Fruit fly (Drosophila melanogaster) whole organism, embryonic: ENCODE data around the gene CG43136.

Experiments used
- ATbp ChIP-seq: fragments of 200-800 bp; sonication (Bioruptor generic); optimal IDR thresholded peaks from 2 replicates; lab custom pipeline; 2017; ENCODE audit warnings: missing biosample characterization, mild to moderate bottlenecking, missing genetic modification characterization, missing genetic modification reagents
- Awh ChIP-seq: fragments of 200-800 bp; sonication (Bioruptor generic); IDR thresholded peaks from 2 replicates; pipeline ENCODE4, ENCODE4 v1.3.6; 2022; ENCODE audit warnings: missing biosample characterization, missing genetic modification characterization
- CG11247 ChIP-seq: fragments of 200-800 bp; sonication (Bioruptor generic); IDR thresholded peaks from 2 replicates; pipeline ENCODE4 v1.3.6; 2022; ENCODE audit warnings: missing biosample characterization, missing genetic modification characterization
- CG11560 ChIP-seq: fragments of 200-800 bp; sonication (Bioruptor generic); IDR thresholded peaks from 3 replicates; pipeline ENCODE4 v1.3.6; 2022; ENCODE audit warnings: missing biosample characterization, missing genetic modification characterization
- CG11696 ChIP-seq: fragments of 200-800 bp; sonication (Bioruptor generic); IDR thresholded peaks from 2 replicates; pipeline ENCODE4 v1.3.6; 2022; ENCODE audit warnings: missing biosample characterization, missing genetic modification characterization
- CG12391 ChIP-seq: fragments of 200-800 bp; sonication (Bioruptor generic); optimal IDR thresholded peaks from 3 replicates; lab custom pipeline; 2018; ENCODE audit warnings: missing biosample characterization, mild to moderate bottlenecking, missing genetic modification characterization, moderate library complexity
- CG14050 ChIP-seq: fragments of 200-800 bp; sonication (Bioruptor generic); IDR thresholded peaks from 3 replicates; pipeline ENCODE4 v1.3.6; 2022; ENCODE audit warnings: missing biosample characterization, missing genetic modification characterization
- CG15073 ChIP-seq: fragments of 200-800 bp; sonication (Bioruptor generic); optimal IDR thresholded peaks from 2 replicates; lab custom pipeline; 2016; ENCODE audit warnings: missing biosample characterization, missing genetic modification characterization
- CG1647 ChIP-seq: fragments of 200-800 bp; sonication (Bioruptor generic); optimal IDR thresholded peaks from 3 replicates; lab custom pipeline; 2016; ENCODE audit warnings: missing biosample characterization, missing genetic modification characterization
- CG16779 ChIP-seq: fragments of 200-800 bp; sonication (Bioruptor generic); IDR thresholded peaks from 2 replicates; pipeline ENCODE4 v1.3.6; 2022; ENCODE audit warnings: missing biosample characterization, missing genetic modification characterization
- CG1792 ChIP-seq: fragments of 200-800 bp; sonication (Bioruptor generic); optimal IDR thresholded peaks from 2 replicates; lab custom pipeline; 2016; ENCODE audit warnings: missing biosample characterization, missing genetic modification characterization
- CG18476 ChIP-seq: fragments of 200-800 bp; sonication (Bioruptor generic); optimal IDR thresholded peaks from 2 replicates; lab custom pipeline; 2016; ENCODE audit warnings: missing biosample characterization, mild to moderate bottlenecking, missing genetic modification characterization
- CG18599 ChIP-seq: fragments of 200-800 bp; sonication (Bioruptor generic); optimal IDR thresholded peaks from 3 replicates; lab custom pipeline; 2017; ENCODE audit warnings: missing biosample characterization, missing genetic modification characterization, mild to moderate bottlenecking, moderate library complexity, missing genetic modification reagents
- CG18619 ChIP-seq: fragments of 200-800 bp; sonication (Bioruptor generic); optimal IDR thresholded peaks from 3 replicates; lab custom pipeline; 2017; ENCODE audit warnings: missing biosample characterization, mild to moderate bottlenecking, missing genetic modification characterization
- CG2678 ChIP-seq: fragments of 200-800 bp; sonication (Bioruptor generic); optimal IDR thresholded peaks from 3 replicates; lab custom pipeline; 2019; ENCODE audit warnings: missing biosample characterization, mild to moderate bottlenecking, missing genetic modification characterization, moderate library complexity
- CG2875 ChIP-seq: fragments of 200-800 bp; sonication (Bioruptor generic); optimal IDR thresholded peaks from 2 replicates; lab custom pipeline; 2017; ENCODE audit warnings: missing biosample characterization, mild to moderate bottlenecking, missing genetic modification characterization, missing genetic modification reagents
- CG32532 ChIP-seq: fragments of 200-800 bp; sonication (Bioruptor generic); IDR thresholded peaks from 2 replicates; pipeline ENCODE4 v1.3.6; 2022; ENCODE audit warnings: missing biosample characterization, missing genetic modification characterization
- CG34422 ChIP-seq: fragments of 200-800 bp; sonication (Bioruptor generic); IDR thresholded peaks from 3 replicates; pipeline ENCODE4 v1.3.6; 2022; ENCODE audit warnings: missing biosample characterization, missing genetic modification characterization
- CG3838 ChIP-seq: fragments of 200-800 bp; sonication (Bioruptor generic); optimal IDR thresholded peaks from 3 replicates; lab custom pipeline; 2016; ENCODE audit warnings: missing biosample characterization, missing genetic modification characterization
- CG42726 ChIP-seq: fragments of 200-800 bp; sonication (Bioruptor generic); IDR thresholded peaks from 2 replicates; pipeline ENCODE4 v1.3.6; 2022; ENCODE audit warnings: missing biosample characterization, missing genetic modification characterization; ENCODE audit not compliant: partially characterized antibody
- CG4328 ChIP-seq: fragments of 200-800 bp; sonication (Bioruptor generic); optimal IDR thresholded peaks from 3 replicates; lab custom pipeline; 2017; ENCODE audit warnings: missing biosample characterization, missing genetic modification reagents, missing genetic modification characterization
- CG7928 ChIP-seq: fragments of 200-800 bp; sonication (Bioruptor generic); optimal IDR thresholded peaks from 2 replicates; lab custom pipeline; 2017; ENCODE audit warnings: missing biosample characterization, mild to moderate bottlenecking, missing genetic modification characterization
- CG9215 ChIP-seq: fragments of 200-800 bp; sonication (Bioruptor generic); IDR thresholded peaks from 2 replicates; pipeline ENCODE4 v1.3.6; 2022; ENCODE audit warnings: missing biosample characterization, missing genetic modification characterization
- CoRest ChIP-seq: fragments of 200-800 bp; sonication (Bioruptor generic); optimal IDR thresholded peaks from 3 replicates; lab custom pipeline; 2018; ENCODE audit warnings: missing biosample characterization, mild to moderate bottlenecking, missing genetic modification characterization, moderate library complexity
- Fer2 ChIP-seq: fragments of 200-800 bp; sonication (Bioruptor generic); optimal IDR thresholded peaks from 2 replicates; lab custom pipeline; 2018; ENCODE audit warnings: missing biosample characterization, mild to moderate bottlenecking, missing genetic modification characterization, moderate library complexity
- H2.0 ChIP-seq: fragments of 200-800 bp; sonication (Bioruptor generic); IDR thresholded peaks from 2 replicates; pipeline ENCODE4 v1.3.6; 2022; ENCODE audit warnings: missing biosample characterization, missing genetic modification characterization
- Hand ChIP-seq: fragments of 200-800 bp; sonication (Bioruptor generic); optimal IDR thresholded peaks from 2 replicates; lab custom pipeline; 2017; ENCODE audit warnings: mild to moderate bottlenecking, missing biosample characterization, missing genetic modification reagents, missing genetic modification characterization
- Meics ChIP-seq: fragments of 200-800 bp; sonication (Bioruptor generic); optimal IDR thresholded peaks from 2 replicates; lab custom pipeline; 2017; ENCODE audit warnings: missing biosample characterization, mild to moderate bottlenecking, missing genetic modification characterization
- Nf-YB ChIP-seq: fragments of 200-800 bp; sonication (Bioruptor generic); optimal IDR thresholded peaks from 3 replicates; lab custom pipeline; 2019; ENCODE audit warnings: missing biosample characterization, mild to moderate bottlenecking, missing genetic modification characterization, moderate library complexity
- ab ChIP-seq: fragments of 200-800 bp; sonication (Bioruptor generic); optimal IDR thresholded peaks from 2 replicates; lab custom pipeline; 2016; ENCODE audit warnings: missing biosample characterization, missing genetic modification characterization
- amos ChIP-seq: fragments of 200-800 bp; sonication (Bioruptor generic); IDR thresholded peaks from 2 replicates; pipeline ENCODE4 v1.3.6; 2022; ENCODE audit warnings: missing biosample characterization, missing genetic modification characterization; ENCODE audit not compliant: partially characterized antibody
- br ChIP-seq: fragments of >200 bp; optimal IDR thresholded peaks from 2 replicates; lab custom pipeline; 2017
- crc ChIP-seq: fragments of 200-800 bp; sonication (Bioruptor generic); optimal IDR thresholded peaks from 2 replicates; lab custom pipeline; 2016; ENCODE audit warnings: missing biosample characterization, missing genetic modification characterization
- eve ChIP-seq, 2 experiments: fragments of >200 bp; optimal IDR thresholded peaks; 2 replicates each; lab custom pipeline; 2017; ENCODE audit warnings: missing biosample characterization in 2 of 2, missing genetic modification characterization in 2 of 2
- ham ChIP-seq: fragments of 200-800 bp; sonication (Bioruptor generic); IDR thresholded peaks from 2 replicates; pipeline ENCODE4 v1.3.6; 2022; ENCODE audit warnings: missing biosample characterization, missing genetic modification characterization
- jing ChIP-seq: fragments of 200-800 bp; sonication (Bioruptor generic); optimal IDR thresholded peaks from 2 replicates; lab custom pipeline; 2018; ENCODE audit warnings: missing biosample characterization, mild to moderate bottlenecking, missing genetic modification characterization
- nau ChIP-seq: fragments of 200-800 bp; sonication (Bioruptor generic); optimal IDR thresholded peaks from 3 replicates; lab custom pipeline; 2017; ENCODE audit warnings: missing biosample characterization, mild to moderate bottlenecking, missing genetic modification characterization, missing genetic modification reagents
- nerfin-1 ChIP-seq: fragments of 200-800 bp; sonication (Bioruptor generic); optimal IDR thresholded peaks from 3 replicates; lab custom pipeline; 2019; ENCODE audit warnings: missing biosample characterization, mild to moderate bottlenecking, missing genetic modification characterization, moderate library complexity
- pan ChIP-seq, 4 experiments: fragments of >200 bp in 3 of 4; fragments of 200-800 bp in 1 of 4; sonication (Bioruptor generic) in 1 of 4; optimal IDR thresholded peaks in 3 of 4; IDR thresholded peaks in 1 of 4; 2 replicates each; pipeline versions ENCODE4 v1.3.6 to Lab custom; 2017 to 2022; ENCODE audit warnings: missing biosample characterization in 2 of 4, missing genetic modification characterization in 2 of 4, mixed read lengths in 1 of 4
- peb ChIP-seq: fragments of 200-800 bp; sonication (Bioruptor generic); IDR thresholded peaks from 2 replicates; pipeline ENCODE4 v1.3.6; 2022; ENCODE audit warnings: missing biosample characterization, missing genetic modification characterization
- prd ChIP-seq, 3 experiments: fragments of >200 bp in 2 of 3; fragments of 200-800 bp in 1 of 3; sonication (Bioruptor generic) in 1 of 3; optimal IDR thresholded peaks in 2 of 3; IDR thresholded peaks in 1 of 3; 2 replicates in 2 of 3; 3 replicates in 1 of 3; pipeline versions ENCODE4 v1.3.6 to Lab custom; 2017 to 2022; ENCODE audit warnings: missing biosample characterization in 1 of 3, missing genetic modification characterization in 1 of 3
- row ChIP-seq: fragments of 200-800 bp; sonication (Bioruptor generic); IDR thresholded peaks from 3 replicates; pipeline ENCODE4 v1.3.6; 2022; ENCODE audit warnings: missing biosample characterization, missing genetic modification characterization
- slp2 ChIP-seq: fragments of 200-800 bp; sonication (Bioruptor generic); optimal IDR thresholded peaks from 2 replicates; lab custom pipeline; 2016; ENCODE audit warnings: missing biosample characterization, missing genetic modification characterization
- stc ChIP-seq: fragments of 200-800 bp; sonication (Bioruptor generic); IDR thresholded peaks from 2 replicates; pipeline ENCODE4 v1.3.6; 2022; ENCODE audit warnings: missing biosample characterization, missing genetic modification characterization
- stwl ChIP-seq: fragments of 200-800 bp; sonication (Bioruptor generic); optimal IDR thresholded peaks from 3 replicates; lab custom pipeline; 2018; ENCODE audit warnings: missing biosample characterization, mild to moderate bottlenecking, missing genetic modification characterization, moderate library complexity
- vvl ChIP-seq: fragments of 200-800 bp; sonication (Bioruptor generic); IDR thresholded peaks from 2 replicates; pipeline ENCODE4 v1.3.6; 2022; ENCODE audit warnings: missing biosample characterization, missing genetic modification characterization
- zf30C ChIP-seq: fragments of 200-800 bp; sonication (Bioruptor generic); optimal IDR thresholded peaks from 3 replicates; lab custom pipeline; 2018; ENCODE audit warnings: missing biosample characterization, mild to moderate bottlenecking, missing genetic modification characterization

The CG43136 gene

DNA sequence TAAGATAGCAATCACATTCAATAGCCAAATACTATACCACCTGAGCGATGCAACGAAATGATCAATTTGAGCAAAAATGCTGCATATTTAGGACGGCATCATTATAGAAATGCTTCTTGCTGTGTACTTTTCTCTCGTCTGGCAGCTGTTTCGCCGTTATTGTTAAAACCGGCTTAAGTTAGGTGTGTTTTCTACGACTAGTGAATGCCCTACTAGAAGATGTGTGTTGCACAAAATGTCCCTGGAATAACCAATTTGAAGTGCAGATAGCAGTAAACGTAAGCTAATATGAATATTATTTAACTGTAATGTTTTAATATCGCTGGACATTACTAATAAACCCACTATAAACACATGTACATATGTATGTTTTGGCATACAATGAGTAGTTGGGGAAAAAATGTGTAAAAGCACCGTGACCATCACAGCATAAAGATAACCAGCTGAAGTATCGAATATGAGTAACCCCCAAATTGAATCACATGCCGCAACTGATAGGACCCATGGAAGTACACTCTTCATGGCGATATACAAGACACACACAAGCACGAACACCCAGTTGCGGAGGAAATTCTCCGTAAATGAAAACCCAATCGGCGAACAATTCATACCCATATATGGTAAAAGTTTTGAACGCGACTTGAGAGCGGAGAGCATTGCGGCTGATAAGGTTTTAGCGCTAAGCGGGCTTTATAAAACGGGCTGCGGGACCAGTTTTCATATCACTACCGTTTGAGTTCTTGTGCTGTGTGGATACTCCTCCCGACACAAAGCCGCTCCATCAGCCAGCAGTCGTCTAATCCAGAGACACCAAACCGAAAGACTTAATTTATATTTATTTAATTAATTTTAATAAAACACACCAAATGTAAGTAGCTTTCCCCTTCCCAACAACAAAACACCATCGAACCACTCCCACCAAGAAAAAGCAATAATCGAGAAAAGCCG is 46.9 kb downstream of the CG43136 start, which contains the start of gene Act5C (continued):
- no peak for TF ChIP-seq br (lab: Kevin White, UChicago)
- peak; percentile 83 for TF ChIP-seq peb
- TF ChIP-seq CG9215, result peak; percentile 82
- TF ChIP-seq CG16779, result 0 out of 2 replicates have a peak, but pooled peaks have one; percentile 73
- peak; percentile 85 for TF ChIP-seq CG3838 (GFP tag; lab: Kevin White, UChicago)
- TF ChIP-seq Nf-YB, result peak; percentile 81
- peak; percentile 94 for TF ChIP-seq ATbp (GFP tag; lab: Kevin White, UChicago)
- peak; percentile 59 for TF ChIP-seq Fer2 (tag; lab: Kevin White, UChicago)
- TF ChIP-seq pan (optimal IDR thresholded peaks at IDR 0.05; lab: Kevin White, UChicago), result no peak
- peak in 1 of 2 experiments; percentile 91 for TF ChIP-seq pan (GFP tag; optimal IDR thresholded peaks at IDR 0.05 in 1 of 2, IDR thresholded peaks at IDR 0.05 in 1 of 2)
- TF ChIP-seq stc, result peak; percentile 92
- peak; percentile 67; the same call in 1 of the 2 replicates for TF ChIP-seq ham (GFP tag; lab: Robert Waterston, UW)
- TF ChIP-seq stwl, result peak; percentile 66
- TF ChIP-seq ab (GFP tag; lab: Kevin White, UChicago), result peak; percentile 92
- peak; percentile 97 for TF ChIP-seq vvl
- TF ChIP-seq CoRest (tag; lab: Kevin White, UChicago), result peak; percentile 94
- TF ChIP-seq crc (GFP tag; lab: Kevin White, UChicago), result peak; percentile 94
- 0 out of 2 replicates have a peak, but pooled peaks have one; percentile 5 for TF ChIP-seq amos (GFP tag; lab: Robert Waterston, UW)
- peak; percentile 94 for TF ChIP-seq slp2 (GFP tag; lab: Kevin White, UChicago)
- peak; percentile 59 for TF ChIP-seq CG7928
- peak; percentile 91 for TF ChIP-seq jing (GFP tag; lab: Kevin White, UChicago)
- TF ChIP-seq CG1647 (GFP tag; lab: Kevin White, UChicago), result peak; percentile 92
- peak; percentile 95 for TF ChIP-seq row (GFP tag; lab: Robert Waterston, UW)
- TF ChIP-seq CG18599 (GFP tag; lab: Kevin White, UChicago), result peak; percentile 94
- TF ChIP-seq H2.0 (GFP tag; lab: Robert Waterston, UW), result peak; percentile 94
- peak; percentile 80 for TF ChIP-seq CG11560 (tag; lab: Robert Waterston, UW)
- peak; percentile 78 for TF ChIP-seq Hand (GFP tag; lab: Kevin White, UChicago)
- peak; percentile 95 for TF ChIP-seq CG12391 (tag; lab: Kevin White, UChicago)
- peak; percentile 78 for TF ChIP-seq CG11696 (GFP tag; lab: Robert Waterston, UW)

DNA sequence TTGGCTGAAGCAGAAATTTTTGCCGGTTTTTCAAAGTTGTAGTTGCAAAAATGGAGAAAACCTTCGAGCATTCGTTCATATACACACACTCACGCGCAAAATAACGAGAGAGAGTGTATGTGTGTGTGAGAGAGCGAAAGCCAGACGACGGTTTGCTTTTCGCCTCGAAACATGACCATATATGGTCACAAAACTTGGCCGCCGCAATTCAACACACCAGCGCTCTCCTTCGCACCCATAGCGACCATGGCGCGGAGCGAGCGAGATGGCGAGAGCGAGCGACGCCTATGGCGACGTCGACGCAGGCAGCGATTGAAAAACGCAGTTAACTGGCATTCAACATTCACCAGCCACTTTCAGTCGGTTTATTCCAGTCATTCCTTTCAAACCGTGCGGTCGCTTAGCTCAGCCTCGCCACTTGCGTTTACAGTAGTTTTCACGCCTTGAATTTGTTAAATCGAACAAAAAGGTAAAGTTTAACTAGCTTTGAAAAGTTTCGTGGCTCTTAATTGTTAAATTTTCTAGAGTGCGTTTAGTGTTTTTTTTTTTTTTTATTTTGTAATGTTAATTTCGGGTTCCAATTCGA is 48.2 kb downstream of the CG43136 start:
- TF ChIP-seq CG2678 (peak; percentile 19), prd (optimal IDR thresholded peaks at IDR 0.05; lab: Kevin White, UChicago) (no peak), prd (GFP tag; IDR thresholded peaks at IDR 0.05; lab: Robert Waterston, UW) (0 out of 3 replicates have a peak, but pooled peaks have one; percentile 32), zf30C (GFP tag; lab: Kevin White, UChicago) (peak; percentile 44), CG4328 (no peak), CG18619 (GFP tag; lab: Kevin White, UChicago) (no peak), CG32532 (0 out of 2 replicates have a peak, but pooled peaks have one; percentile 18), CG34422 (GFP tag; lab: Robert Waterston, UW) (peak; percentile 71; the same call in 2 of the 3 replicates), nerfin-1 (tag; lab: Kevin White, UChicago) (peak; percentile 29), CG1792 (GFP tag; lab: Kevin White, UChicago) (no peak), eve (GFP tag; optimal IDR thresholded peaks at IDR 0.05; lab: Kevin White, UChicago) (no peak), CG18476 (peak; percentile 51), CG14050 (GFP tag; lab: Robert Waterston, UW) (no peak), Awh (GFP tag; lab: Robert Waterston, UW) (no peak), CG2875 (GFP tag; lab: Kevin White, UChicago) (peak; percentile 51), CG42726 (GFP tag; lab: Robert Waterston, UW) (0 out of 2 replicates have a peak, but pooled peaks have one; percentile 13), CG15073 (GFP tag; lab: Kevin White, UChicago) (no peak), CG11247 (GFP tag; lab: Robert Waterston, UW) (peak; percentile 38), Meics (GFP tag; lab: Kevin White, UChicago) (peak; percentile 22), nau (GFP tag; lab: Kevin White, UChicago) (no peak)
